Fruit fly (Drosophila melanogaster): ENCODE results near the gene CG13460.

Gene CG13460

DNA sequence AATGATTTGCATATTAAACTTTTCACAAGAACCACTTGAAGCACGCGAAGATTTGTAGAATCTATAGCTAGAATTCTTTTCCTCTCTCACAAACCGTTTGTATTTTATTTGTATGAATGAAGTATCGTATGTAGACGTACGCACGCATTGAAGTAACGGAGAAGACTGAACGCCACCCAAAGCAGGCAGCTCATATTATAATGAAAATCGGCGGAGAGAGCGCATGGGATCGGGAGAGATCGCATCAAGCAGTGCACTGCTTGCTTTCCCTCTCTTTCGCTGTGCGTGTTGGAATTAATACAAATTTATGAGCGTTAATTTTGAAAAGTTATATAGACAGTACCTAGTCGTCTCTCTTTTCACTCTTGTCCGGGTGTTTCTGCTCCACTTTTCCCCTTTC lies 17.8 kb upstream of the CG13460 start (continued):
- TF ChIP-seq dmrt99B (tag; optimal IDR thresholded peaks at IDR 0.05) (no peak), prd (optimal IDR thresholded peaks at IDR 0.05) (no peak), prd (GFP tag; IDR thresholded peaks at IDR 0.05) (no peak), Med (GFP tag) (peak; percentile 65), ci (GFP tag; IDR thresholded peaks at IDR 0.05) (no peak; the same call in 2 of the 3 replicates), Ssrp (tag; optimal IDR thresholded peaks at IDR 0.05) (no peak)

DNA sequence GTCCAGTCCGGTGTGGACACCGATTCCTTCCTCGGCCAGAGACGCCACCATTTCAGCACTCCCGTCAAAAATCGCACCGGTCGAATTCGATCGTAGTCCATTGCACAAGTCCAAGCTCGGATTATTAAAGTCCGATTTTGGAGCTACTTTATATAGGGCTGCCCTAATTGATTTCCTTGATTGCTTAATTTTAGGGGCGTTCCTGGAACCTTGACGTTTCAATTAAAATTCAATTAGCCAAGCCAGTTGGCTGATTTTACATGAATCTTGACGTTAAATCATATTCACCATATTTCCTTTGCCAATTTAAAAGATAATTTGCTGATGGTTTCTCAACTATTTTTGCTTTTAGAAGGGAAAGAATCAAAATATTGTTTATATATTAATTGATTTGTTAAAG lies 16.8 kb upstream of the CG13460 start, which contains the start of gene Or71a:
TSS of gene Or71a (minus strand) at position 101 of the 400 bp plus-strand sequence.
- no peak for TF ChIP-seq CG7357 (GFP tag; IDR thresholded peaks at IDR 0.05)
- no peak for TF ChIP-seq sna (GFP tag; IDR thresholded peaks at IDR 0.05; ENCODE audit: partially characterized antibody)
- no peak for TF ChIP-seq CG6175 (GFP tag; IDR thresholded peaks at IDR 0.05)

DNA sequence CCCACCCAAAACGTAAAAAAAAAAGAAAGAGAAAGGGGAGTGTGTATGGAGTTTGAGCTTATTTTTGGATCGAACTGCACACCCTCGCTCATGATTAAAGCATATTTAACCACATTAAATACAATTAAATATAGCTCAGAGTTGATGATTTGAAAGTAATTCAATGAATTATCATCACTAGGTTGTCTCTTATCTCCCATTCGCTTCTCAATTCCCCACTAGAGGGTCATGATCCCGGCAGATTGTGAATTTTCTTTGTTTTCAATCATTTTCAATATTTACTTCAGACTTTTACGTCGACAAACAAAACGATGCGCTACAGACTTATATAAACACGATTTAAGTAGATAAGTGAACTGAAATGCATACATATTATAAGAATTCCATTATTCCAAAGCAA lies 14.9 kb upstream of the CG13460 start:
- TF ChIP-seq unc-4 (GFP tag; IDR thresholded peaks at IDR 0.05; ENCODE audit: partially characterized antibody) (no peak), Pdp1 (GFP tag; optimal IDR thresholded peaks at IDR 0.05) (peak in 1 of 2 experiments; percentile 19), eyg (GFP tag; optimal IDR thresholded peaks at IDR 0.05) (no peak), Aef1 (GFP tag; IDR thresholded peaks at IDR 0.05) (no peak)

DNA sequence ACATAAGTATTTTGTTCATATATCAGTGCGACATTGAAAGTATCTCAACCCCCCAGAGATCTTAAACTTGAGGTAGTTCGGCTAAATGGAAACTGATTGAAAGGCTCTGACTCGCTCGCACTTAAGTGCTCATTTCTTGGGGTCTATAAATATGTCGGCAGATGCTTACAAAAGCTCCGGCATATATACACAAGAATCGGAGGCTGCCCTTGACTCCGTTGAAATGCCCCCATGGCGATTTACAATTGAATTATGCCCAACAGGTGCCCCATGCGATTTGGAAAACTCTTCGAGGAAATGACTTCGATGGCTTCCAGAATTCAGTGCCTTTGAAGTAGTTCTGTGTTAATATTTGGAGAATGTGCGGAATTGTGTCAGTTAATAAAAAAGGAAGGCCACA lies 12.2 kb upstream of the CG13460 start:
- TF ChIP-seq fu2 (GFP tag; optimal IDR thresholded peaks at IDR 0.05) (no peak), psq (GFP tag; optimal IDR thresholded peaks at IDR 0.05) (no peak), sug (tag; optimal IDR thresholded peaks at IDR 0.05) (peak; percentile 44), CG10543 (GFP tag; optimal IDR thresholded peaks at IDR 0.05) (peak; percentile 41), nau (GFP tag; optimal IDR thresholded peaks at IDR 0.05) (peak; percentile 94), CG7556 (GFP tag; optimal IDR thresholded peaks at IDR 0.05) (no peak), CG12769 (tag; optimal IDR thresholded peaks at IDR 0.05) (peak; percentile 64), kah (GFP tag; optimal IDR thresholded peaks at IDR 0.05) (peak; percentile 83), sens (GFP tag) (peak; percentile 30), NFAT (GFP tag; IDR thresholded peaks at IDR 0.05) (no peak), Ets97D (GFP tag; optimal IDR thresholded peaks at IDR 0.05) (no peak), CG15601 (tag; optimal IDR thresholded peaks at IDR 0.05) (peak; percentile 64), tll (GFP tag; optimal IDR thresholded peaks at IDR 0.05) (no peak), abd-A (tag; optimal IDR thresholded peaks at IDR 0.05) (peak; percentile 88), chinmo (GFP tag; IDR thresholded peaks at IDR 0.05; ENCODE audit: partially characterized antibody) (0 out of 4 replicates have a peak, but pooled peaks have one; percentile 57), amos (GFP tag; IDR thresholded peaks at IDR 0.05; ENCODE audit: partially characterized antibody) (no peak), sd (tag; optimal IDR thresholded peaks at IDR 0.05) (peak; percentile 97), CHES-1-like (GFP tag; optimal IDR thresholded peaks at IDR 0.05) (no peak), ftz-f1 (GFP tag; optimal IDR thresholded peaks at IDR 0.05) (peak; percentile 70), org-1 (GFP tag; optimal IDR thresholded peaks at IDR 0.05) (peak; percentile 2), CG12071 (GFP tag; optimal IDR thresholded peaks at IDR 0.05) (no peak)

DNA sequence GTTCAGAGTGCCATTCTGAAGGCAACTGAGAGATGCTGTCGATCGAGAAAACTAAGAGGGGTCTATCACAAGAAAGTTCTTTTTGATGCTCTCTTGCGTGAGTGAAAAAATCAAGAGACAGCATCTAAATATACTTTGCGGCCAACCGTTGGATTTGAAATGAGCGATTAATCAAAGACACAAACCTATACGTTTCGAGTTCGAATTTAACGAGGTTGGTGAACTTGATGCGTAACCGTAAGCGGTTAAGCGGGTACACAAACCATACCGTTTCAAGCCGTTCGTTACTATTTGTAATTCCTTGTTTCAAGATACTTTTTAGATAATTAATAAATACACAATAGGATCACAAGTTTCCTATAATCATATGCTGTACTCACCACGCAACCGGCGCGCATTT lies 10.6 kb upstream of the CG13460 start:
- peak; percentile 42 for TF ChIP-seq CG13287 (GFP tag; IDR thresholded peaks at IDR 0.05; ENCODE audit: partially characterized antibody)
- TF ChIP-seq CG1792 (GFP tag; optimal IDR thresholded peaks at IDR 0.05), result no peak
- peak; percentile 71 for TF ChIP-seq CG11504 (tag; optimal IDR thresholded peaks at IDR 0.05)
- TF ChIP-seq CG9932 (GFP tag; IDR thresholded peaks at IDR 0.05), result no peak
- 0 out of 2 replicates have a peak, but pooled peaks have one; percentile 46 for TF ChIP-seq ato (GFP tag; IDR thresholded peaks at IDR 0.05; ENCODE audit: partially characterized antibody)
- TF ChIP-seq Sry-δ (GFP tag; optimal IDR thresholded peaks at IDR 0.05), result peak; percentile 7
- TF ChIP-seq CG3163 (GFP tag; optimal IDR thresholded peaks at IDR 0.05), result peak; percentile 74
- TF ChIP-seq CG3838 (GFP tag; optimal IDR thresholded peaks at IDR 0.05), result no peak
- TF ChIP-seq BEAF-32 (GFP tag; optimal IDR thresholded peaks at IDR 0.05), result peak; percentile 17
- peak; percentile 0 for TF ChIP-seq HmgD (GFP tag; optimal IDR thresholded peaks at IDR 0.05)
- TF ChIP-seq Trl (optimal IDR thresholded peaks at IDR 0.05), result peak; percentile 32 to 37
- no peak for TF ChIP-seq Trl (GFP tag; optimal IDR thresholded peaks at IDR 0.05)
- peak; percentile 20 for TF ChIP-seq CG1603 (tag; optimal IDR thresholded peaks at IDR 0.05)
